Worm (Caenorhabditis elegans) whole organism, L2 larva: ENCODE measurements around the gene str-102.

ENCODE experiments used
- C34F6.9 ChIP-seq: fragments of 150-350 bp; optimal IDR thresholded peaks from 2 replicates; lab custom pipeline; 2014; ENCODE audit warnings: missing biosample characterization, missing genetic modification characterization
- F13H6.1 ChIP-seq: sonication (generic microtip); optimal IDR thresholded peaks from 2 replicates; lab custom pipeline; 2016; ENCODE audit warnings: missing genetic modification characterization, missing compliant biosample characterization
- Y55F3AM.14 ChIP-seq: fragments of 200-800 bp; sonication (Bioruptor generic); optimal IDR thresholded peaks from 2 replicates; lab custom pipeline; 2018; ENCODE audit warnings: mild to moderate bottlenecking, missing genetic modification characterization, missing compliant biosample characterization
- ZK546.5 ChIP-seq: sonication (generic microtip); optimal IDR thresholded peaks from 2 replicates; lab custom pipeline; 2017; ENCODE audit warnings: missing biosample characterization, missing genetic modification characterization
- alr-1 ChIP-seq: fragments of 150-350 bp; optimal IDR thresholded peaks from 2 replicates; lab custom pipeline; 2014; ENCODE audit warnings: missing biosample characterization, missing genetic modification characterization
- aly-2 ChIP-seq: fragments of 150-350 bp; optimal IDR thresholded peaks from 2 replicates; lab custom pipeline; 2014; ENCODE audit warnings: missing biosample characterization, missing genetic modification characterization
- blmp-1 ChIP-seq: sonication (generic microtip); optimal IDR thresholded peaks from 2 replicates; lab custom pipeline; 2017; ENCODE audit warnings: missing genetic modification characterization, mild to moderate bottlenecking, missing compliant biosample characterization, antibody characterized with exemption, moderate library complexity; ENCODE audit not compliant: insufficient read depth
- ceh-82 ChIP-seq: fragments of 150-350 bp; optimal IDR thresholded peaks from 2 replicates; lab custom pipeline; 2014; ENCODE audit warnings: missing biosample characterization, missing genetic modification characterization
- crh-2 ChIP-seq: sonication (generic microtip); optimal IDR thresholded peaks from 2 replicates; lab custom pipeline; 2017; ENCODE audit warnings: missing biosample characterization, missing genetic modification characterization
- dmd-4 ChIP-seq: sonication (generic microtip); optimal IDR thresholded peaks from 2 replicates; lab custom pipeline; 2017; ENCODE audit warnings: missing biosample characterization, missing genetic modification characterization
- fos-1 ChIP-seq: fragments of 150-350 bp; optimal IDR thresholded peaks from 2 replicates; lab custom pipeline; 2014; ENCODE audit warnings: missing biosample characterization, missing genetic modification characterization
- lin-13 ChIP-seq: fragments of 150-350 bp; optimal IDR thresholded peaks from 2 replicates; lab custom pipeline; 2014; ENCODE audit warnings: missing biosample characterization, missing genetic modification reagents, missing genetic modification characterization
- lin-39 ChIP-seq: fragments of 150-350 bp; optimal IDR thresholded peaks from 2 replicates; lab custom pipeline; 2014; ENCODE audit warnings: missing biosample characterization, missing genetic modification reagents, missing genetic modification characterization
- lsy-2 ChIP-seq, 2 experiments: fragments of 150-350 bp in 1 of 2; sonication (generic microtip) in 1 of 2; optimal IDR thresholded peaks; 2 replicates each; lab custom pipeline; 2014 to 2017; ENCODE audit warnings: missing biosample characterization in 2 of 2, missing genetic modification characterization in 2 of 2
- mab-5 ChIP-seq: fragments of 150-350 bp; optimal IDR thresholded peaks from 2 replicates; lab custom pipeline; 2014; ENCODE audit warnings: missing biosample characterization, missing genetic modification characterization
- nhr-11 ChIP-seq: fragments of 150-350 bp; optimal IDR thresholded peaks from 2 replicates; lab custom pipeline; 2014; ENCODE audit warnings: missing biosample characterization, missing genetic modification characterization
- nhr-12 ChIP-seq: fragments of 150-350 bp; optimal IDR thresholded peaks from 2 replicates; lab custom pipeline; 2014; ENCODE audit warnings: missing biosample characterization, missing genetic modification characterization
- nhr-21 ChIP-seq: fragments of 150-350 bp; optimal IDR thresholded peaks from 2 replicates; lab custom pipeline; 2014; ENCODE audit warnings: missing biosample characterization, missing genetic modification characterization
- nhr-23 ChIP-seq: fragments of 150-350 bp; optimal IDR thresholded peaks from 2 replicates; lab custom pipeline; 2014; ENCODE audit warnings: missing biosample characterization, missing genetic modification reagents, missing genetic modification characterization
- nhr-237 ChIP-seq: fragments of 150-350 bp; optimal IDR thresholded peaks from 2 replicates; lab custom pipeline; 2014; ENCODE audit warnings: missing biosample characterization, missing genetic modification characterization
- nhr-6 ChIP-seq: fragments of 150-350 bp; optimal IDR thresholded peaks from 2 replicates; lab custom pipeline; 2014; ENCODE audit warnings: missing biosample characterization, missing genetic modification characterization
- nhr-77 ChIP-seq: fragments of 150-350 bp; optimal IDR thresholded peaks from 2 replicates; lab custom pipeline; 2014; ENCODE audit warnings: missing biosample characterization, missing genetic modification characterization
- sem-4 ChIP-seq: fragments of 150-350 bp; optimal IDR thresholded peaks from 2 replicates; lab custom pipeline; 2014; ENCODE audit warnings: missing biosample characterization, missing genetic modification reagents, missing genetic modification characterization
- skn-1 ChIP-seq: sonication (generic microtip); optimal IDR thresholded peaks from 2 replicates; lab custom pipeline; 2017; ENCODE audit warnings: missing biosample characterization, missing genetic modification characterization
- sma-3 ChIP-seq: sonication (generic microtip); optimal IDR thresholded peaks from 2 replicates; lab custom pipeline; 2016; ENCODE audit warnings: missing genetic modification reagents, missing genetic modification characterization, missing compliant biosample characterization
- snpc-4 ChIP-seq: fragments of 150-350 bp; optimal IDR thresholded peaks from 2 replicates; lab custom pipeline; 2014; ENCODE audit warnings: missing biosample characterization, missing genetic modification characterization
- unc-39 ChIP-seq: fragments of 150-350 bp; optimal IDR thresholded peaks from 2 replicates; lab custom pipeline; 2014; ENCODE audit warnings: missing biosample characterization, missing genetic modification characterization
- unc-62 ChIP-seq: fragments of 150-350 bp; optimal IDR thresholded peaks from 2 replicates; lab custom pipeline; 2014; ENCODE audit warnings: missing biosample characterization, missing genetic modification reagents, missing genetic modification characterization
- ztf-1 ChIP-seq: fragments of 200-800 bp; sonication (Bioruptor generic); conservative IDR thresholded peaks from 2 replicates; pipeline ENCODE4 v1.3.6; 2022; ENCODE audit warnings: missing genetic modification characterization, missing compliant biosample characterization
- ztf-11 ChIP-seq: sonication (generic microtip); optimal IDR thresholded peaks from 2 replicates; lab custom pipeline; 2017; ENCODE audit warnings: missing biosample characterization, missing genetic modification characterization
- ztf-4 ChIP-seq: fragments of 150-350 bp; optimal IDR thresholded peaks from 2 replicates; lab custom pipeline; 2014; ENCODE audit warnings: missing biosample characterization, missing genetic modification characterization

The str-102 gene

ce11 chrV:15406928-15407327 lies 22.1 kb downstream of the str-102 start, which contains the start of gene srh-257:
srh-257 (plus strand) TSS chrV:15407228.
- TF ChIP-seq skn-1 (tag; lab: Kevin White, UChicago) = no peak
- no peak for TF ChIP-seq nhr-11 (tag; lab: Kevin White, UChicago)
- TF ChIP-seq mab-5 (tag; lab: Kevin White, UChicago) = no peak
- no peak for TF ChIP-seq nhr-21 (tag; lab: Kevin White, UChicago)
- no peak for TF ChIP-seq snpc-4 (tag; lab: Kevin White, UChicago)
- no peak for TF ChIP-seq aly-2 (tag; lab: Kevin White, UChicago)
- TF ChIP-seq unc-39 (tag; lab: Kevin White, UChicago) = no peak

ce11 chrV:15412625-15413024 lies 27.8 kb downstream of the str-102 start, which contains the start of gene srbc-63:
srbc-63 (minus strand) TSS chrV:15412725.
- TF ChIP-seq F13H6.1 (tag; lab: Kevin White, UChicago) = no peak
- TF ChIP-seq ztf-4 (tag; lab: Kevin White, UChicago) = no peak
- no peak for TF ChIP-seq ztf-11
- no peak for TF ChIP-seq nhr-21 (tag; lab: Kevin White, UChicago)
- TF ChIP-seq nhr-23 (tag; lab: Kevin White, UChicago) = no peak
- no peak for TF ChIP-seq C34F6.9 (tag; lab: Kevin White, UChicago)
- no peak for TF ChIP-seq aly-2 (tag; lab: Kevin White, UChicago)

- no peak for TF ChIP-seq nhr-237 (tag; lab: Kevin White, UChicago)
- TF ChIP-seq ztf-4 (tag; lab: Kevin White, UChicago) = no peak
- no peak for TF ChIP-seq ztf-1 (GFP tag; lab: Robert Waterston, UW)
- no peak for TF ChIP-seq dmd-4
- no peak for TF ChIP-seq F13H6.1 (tag; lab: Kevin White, UChicago)
Measured at ce11 chrV:15413847-15414246, 29.0 kb downstream of the str-102 start, which contains the start of gene srh-264. srh-264 (plus strand) TSS chrV:15414147.

DNA sequence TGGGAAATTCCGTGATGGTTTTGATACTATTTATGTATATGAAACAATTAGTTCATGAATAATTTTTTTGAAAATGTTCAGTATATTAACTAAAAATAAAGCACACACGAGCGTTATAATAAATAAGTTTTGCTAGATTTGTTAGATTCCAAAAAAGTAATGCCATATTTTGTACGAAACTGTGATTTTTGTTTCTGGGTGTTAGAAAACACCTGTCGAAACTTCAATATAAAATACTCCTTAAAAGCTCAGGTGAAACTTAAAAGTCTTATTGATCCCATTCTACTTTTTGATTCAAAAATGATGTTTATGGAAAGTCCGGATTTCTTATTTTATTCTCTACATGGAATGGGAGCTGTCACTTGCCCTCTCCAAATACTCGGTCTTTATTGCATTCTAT lies 31.1 kb downstream of the str-102 start, which contains the start of gene srh-265:
Gene srh-265 (plus strand): TSS at position 301 of the 400 bp plus-strand sequence.
- no peak for TF ChIP-seq crh-2 (tag; lab: Kevin White, UChicago)
- no peak for TF ChIP-seq lsy-2 (tag; optimal IDR thresholded peaks at IDR 0.05; lab: Kevin White, UChicago)
- no peak for TF ChIP-seq F13H6.1 (tag; lab: Kevin White, UChicago)
- no peak for TF ChIP-seq nhr-12 (tag; lab: Kevin White, UChicago)
- no peak for TF ChIP-seq lin-13
- TF ChIP-seq dmd-4 = no peak
- TF ChIP-seq Y55F3AM.14 = no peak
- no peak for TF ChIP-seq nhr-6 (tag; lab: Kevin White, UChicago)
- TF ChIP-seq ceh-82 (tag; lab: Kevin White, UChicago) = no peak
- no peak for TF ChIP-seq nhr-237 (tag; lab: Kevin White, UChicago)
- TF ChIP-seq sma-3 (GFP tag; lab: Kevin White, UChicago) = no peak
- TF ChIP-seq blmp-1 (tag; lab: Kevin White, UChicago) = no peak
- no peak for TF ChIP-seq ZK546.5 (tag; lab: Kevin White, UChicago)
- TF ChIP-seq, all 48 proteins: peak for 0

- no peak for TF ChIP-seq nhr-77 (tag; lab: Kevin White, UChicago)
- TF ChIP-seq alr-1 (tag; lab: Kevin White, UChicago) = no peak
- no peak for TF ChIP-seq nhr-23 (tag; lab: Kevin White, UChicago)
- no peak for TF ChIP-seq crh-2 (tag; lab: Kevin White, UChicago)
- no peak for TF ChIP-seq skn-1 (tag; lab: Kevin White, UChicago)
- no peak for TF ChIP-seq ceh-82 (tag; lab: Kevin White, UChicago)
- TF ChIP-seq nhr-237 (tag; lab: Kevin White, UChicago) = no peak
- no peak for TF ChIP-seq lin-39
- no peak for TF ChIP-seq unc-62 (GFP tag; lab: Kevin White, UChicago)
- no peak for TF ChIP-seq sem-4 (tag; lab: Kevin White, UChicago)
- TF ChIP-seq F13H6.1 (tag; lab: Kevin White, UChicago) = no peak
Measured at ce11 chrV:15417822-15418221, 33.0 kb downstream of the str-102 start, which contains the start of gene T06E6.10. T06E6.10 (plus strand) TSS chrV:15418122.

DNA sequence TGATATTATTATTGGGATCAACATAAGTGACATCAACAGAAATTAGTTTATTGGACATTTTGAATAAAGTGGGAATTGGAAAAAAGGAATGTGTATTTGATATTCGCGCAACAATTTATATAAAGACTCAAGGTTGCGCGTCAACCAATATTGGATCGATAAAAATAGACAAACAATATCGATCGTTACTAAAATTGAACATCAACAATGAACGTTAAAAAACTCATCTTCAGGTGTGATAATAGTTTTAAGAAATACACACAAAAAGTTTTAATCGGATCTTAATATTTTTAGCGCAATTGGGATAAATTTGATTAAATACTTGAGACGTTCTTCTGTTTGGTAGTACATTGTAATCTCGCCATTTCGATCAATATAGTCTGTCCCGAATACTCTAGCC lies 38.8 kb downstream of the str-102 start, which contains the start of gene fbxa-104:
Gene fbxa-104 (minus strand): TSS at position 83 of the 400 bp plus-strand sequence.
- no peak for TF ChIP-seq fos-1
- no peak for TF ChIP-seq aly-2 (tag; lab: Kevin White, UChicago)
- TF ChIP-seq ztf-1 (GFP tag; lab: Robert Waterston, UW) = no peak
- no peak for TF ChIP-seq alr-1 (tag; lab: Kevin White, UChicago)
